Worm (Caenorhabditis elegans) whole organism, young adult: ENCODE results near the gene alh-12.

Source experiments
- B0019.2 ChIP-seq: fragments of 200-800 bp; sonication (Bioruptor generic); conservative IDR thresholded peaks from 2 replicates; pipeline ENCODE4 v1.3.6; 2022; ENCODE audit warnings: missing genetic modification reagents, missing genetic modification characterization, missing compliant biosample characterization
- B0261.1 ChIP-seq: sonication (generic microtip); optimal IDR thresholded peaks from 2 replicates; lab custom pipeline; 2016; ENCODE audit warnings: mild to moderate bottlenecking, missing genetic modification characterization, moderate library complexity, missing compliant biosample characterization
- C06A6.2 ChIP-seq: fragments of 200-800 bp; sonication (Bioruptor generic); conservative IDR thresholded peaks from 2 replicates; pipeline ENCODE4 v1.3.6; 2022; ENCODE audit warnings: missing genetic modification characterization, missing compliant biosample characterization
- C17E4.6 ChIP-seq: fragments of 200-800 bp; sonication (Bioruptor generic); IDR thresholded peaks from 2 replicates; pipeline ENCODE4 v1.3.6; 2022; ENCODE audit warnings: missing genetic modification reagents, missing genetic modification characterization, missing compliant biosample characterization
- D2030.7 ChIP-seq: fragments of 200-800 bp; sonication (Bioruptor generic); IDR thresholded peaks from 2 replicates; pipeline ENCODE4 v1.3.6; 2022; ENCODE audit warnings: missing genetic modification reagents, missing genetic modification characterization, missing compliant biosample characterization
- F10E7.11 ChIP-seq: sonication (generic microtip); optimal IDR thresholded peaks from 2 replicates; lab custom pipeline; 2017; ENCODE audit warnings: mild to moderate bottlenecking, missing genetic modification characterization, moderate library complexity, missing compliant biosample characterization
- F23B12.7 ChIP-seq: sonication (generic microtip); optimal IDR thresholded peaks from 2 replicates; lab custom pipeline; 2017; ENCODE audit warnings: missing genetic modification characterization, mild to moderate bottlenecking, missing compliant biosample characterization, antibody characterized with exemption, moderate library complexity; ENCODE audit not compliant: insufficient read depth
- F33H1.4 ChIP-seq: fragments of 200-800 bp; sonication (Bioruptor generic); IDR thresholded peaks from 2 replicates; pipeline ENCODE4 v1.3.6; 2022; ENCODE audit warnings: missing genetic modification reagents, missing genetic modification characterization, missing compliant biosample characterization
- K12H6.12 ChIP-seq: fragments of 200-800 bp; sonication (Bioruptor generic); optimal IDR thresholded peaks from 2 replicates; lab custom pipeline; 2018; ENCODE audit warnings: mild to moderate bottlenecking, missing genetic modification characterization, missing compliant biosample characterization
- T07F8.4 ChIP-seq: sonication (generic microtip); optimal IDR thresholded peaks from 2 replicates; lab custom pipeline; 2016; ENCODE audit warnings: mild to moderate bottlenecking, missing genetic modification characterization, moderate library complexity, missing compliant biosample characterization
- Y53F4B.3 ChIP-seq: fragments of 200-800 bp; sonication (Bioruptor generic); IDR thresholded peaks from 2 replicates; pipeline ENCODE4 v1.3.6; 2022; ENCODE audit warnings: missing genetic modification reagents, missing genetic modification characterization, missing compliant biosample characterization
- Y53G8AR.9 ChIP-seq: fragments of 200-800 bp; sonication (Bioruptor generic); conservative IDR thresholded peaks from 2 replicates; pipeline ENCODE4 v1.3.6; 2022; ENCODE audit warnings: missing genetic modification reagents, missing genetic modification characterization, missing compliant biosample characterization
- Y67H2A.10 ChIP-seq: fragments of 200-800 bp; sonication (Bioruptor generic); conservative IDR thresholded peaks from 2 replicates; pipeline ENCODE4 v1.3.6; 2022; ENCODE audit warnings: missing genetic modification reagents, missing genetic modification characterization, missing compliant biosample characterization
- Y79H2A.3 ChIP-seq: fragments of 200-800 bp; sonication (Bioruptor generic); conservative IDR thresholded peaks from 2 replicates; pipeline ENCODE4 v1.3.6; 2022; ENCODE audit warnings: missing genetic modification reagents, missing genetic modification characterization, missing compliant biosample characterization
- ZK185.1 ChIP-seq: sonication (generic microtip); optimal IDR thresholded peaks from 2 replicates; lab custom pipeline; 2016; ENCODE audit warnings: mild to moderate bottlenecking, missing genetic modification characterization, missing compliant biosample characterization; ENCODE audit not compliant: poor library complexity, severe bottlenecking
- akir-1 ChIP-seq: fragments of 200-800 bp; sonication (Bioruptor generic); optimal IDR thresholded peaks from 2 replicates; lab custom pipeline; 2018; ENCODE audit warnings: mild to moderate bottlenecking, missing genetic modification characterization, moderate library complexity, missing compliant biosample characterization
- attf-5 ChIP-seq: fragments of 200-800 bp; sonication (Bioruptor generic); optimal IDR thresholded peaks from 2 replicates; lab custom pipeline; 2018; ENCODE audit warnings: mild to moderate bottlenecking, missing genetic modification characterization, missing compliant biosample characterization
- bed-2 ChIP-seq: fragments of 200-800 bp; sonication (Bioruptor generic); IDR thresholded peaks from 2 replicates; pipeline ENCODE4 v1.3.6; 2022; ENCODE audit warnings: missing genetic modification reagents, missing genetic modification characterization, missing compliant biosample characterization
- cebp-2 ChIP-seq: fragments of 200-800 bp; sonication (Bioruptor generic); IDR thresholded peaks from 2 replicates; pipeline ENCODE4 v1.3.6; 2022; ENCODE audit warnings: missing genetic modification characterization, missing compliant biosample characterization
- ceh-40 ChIP-seq: fragments of 200-800 bp; sonication (Bioruptor generic); IDR thresholded peaks from 2 replicates; pipeline ENCODE4 v1.3.6; 2022; ENCODE audit warnings: missing genetic modification characterization, missing compliant biosample characterization
- ceh-58 ChIP-seq: fragments of 200-800 bp; sonication (Bioruptor generic); IDR thresholded peaks from 2 replicates; pipeline ENCODE4 v1.3.6; 2022; ENCODE audit warnings: missing genetic modification characterization, missing compliant biosample characterization
- ceh-91 ChIP-seq: fragments of 200-800 bp; sonication (Bioruptor generic); IDR thresholded peaks from 2 replicates; pipeline ENCODE4 v1.3.6; 2022; ENCODE audit warnings: missing genetic modification reagents, missing genetic modification characterization, missing compliant biosample characterization
- dox-1 ChIP-seq: fragments of 200-800 bp; sonication (Bioruptor generic); IDR thresholded peaks from 2 replicates; pipeline ENCODE4 v1.3.6; 2022; ENCODE audit warnings: missing genetic modification reagents, missing genetic modification characterization, missing compliant biosample characterization
- dpff-1 ChIP-seq: sonication (generic microtip); optimal IDR thresholded peaks from 2 replicates; lab custom pipeline; 2017; ENCODE audit warnings: mild to moderate bottlenecking, missing genetic modification characterization, missing compliant biosample characterization
- efl-1 ChIP-seq: fragments of 150-350 bp; optimal IDR thresholded peaks from 2 replicates; lab custom pipeline; 2014; ENCODE audit warnings: missing biosample characterization, missing genetic modification reagents, missing genetic modification characterization
- fkh-3 ChIP-seq: sonication (generic microtip); optimal IDR thresholded peaks from 2 replicates; lab custom pipeline; 2016; ENCODE audit warnings: mild to moderate bottlenecking, missing genetic modification characterization, missing compliant biosample characterization
- hlh-12 ChIP-seq: sonication (generic microtip); optimal IDR thresholded peaks from 2 replicates; lab custom pipeline; 2016; ENCODE audit warnings: missing genetic modification characterization, missing compliant biosample characterization
- hmg-20 ChIP-seq: fragments of 200-800 bp; sonication (Bioruptor generic); IDR thresholded peaks from 2 replicates; pipeline ENCODE4 v1.3.6; 2022; ENCODE audit warnings: missing genetic modification reagents, missing genetic modification characterization, missing compliant biosample characterization
- hsf-1 ChIP-seq: fragments of 200-800 bp; sonication (Bioruptor generic); IDR thresholded peaks from 2 replicates; pipeline ENCODE4 v1.3.6; 2022; ENCODE audit warnings: missing genetic modification reagents, missing genetic modification characterization, missing compliant biosample characterization
- lag-1 ChIP-seq: fragments of 200-800 bp; sonication (Bioruptor generic); IDR thresholded peaks from 2 replicates; pipeline ENCODE4 v1.3.6; 2022; ENCODE audit warnings: missing genetic modification reagents, missing genetic modification characterization, missing compliant biosample characterization
- let-526 ChIP-seq: fragments of 200-800 bp; sonication (Bioruptor generic); IDR thresholded peaks from 2 replicates; pipeline ENCODE4 v1.3.6; 2022; ENCODE audit warnings: missing genetic modification reagents, missing genetic modification characterization, missing compliant biosample characterization
- lin-35 ChIP-seq, 3 experiments: fragments of 150-350 bp in 2 of 3; sonication (generic microtip) in 1 of 3; optimal IDR thresholded peaks; 2 replicates each; lab custom pipeline; 2014 to 2018; ENCODE audit warnings: missing biosample characterization in 3 of 3, missing genetic modification characterization in 3 of 3, missing genetic modification reagents in 3 of 3
- lir-1 ChIP-seq: fragments of 200-800 bp; sonication (Bioruptor generic); conservative IDR thresholded peaks from 2 replicates; pipeline ENCODE4 v1.3.6; 2022; ENCODE audit warnings: missing genetic modification reagents, missing genetic modification characterization, missing compliant biosample characterization
- lsl-1 ChIP-seq: fragments of 200-800 bp; sonication (Bioruptor generic); optimal IDR thresholded peaks from 2 replicates; lab custom pipeline; 2018; ENCODE audit warnings: mild to moderate bottlenecking, missing genetic modification characterization, moderate library complexity, missing compliant biosample characterization
- nhr-27 ChIP-seq: fragments of 200-800 bp; sonication (Bioruptor generic); optimal IDR thresholded peaks from 2 replicates; lab custom pipeline; 2018; ENCODE audit warnings: mild to moderate bottlenecking, missing genetic modification characterization, moderate library complexity, missing compliant biosample characterization
- nhr-80 ChIP-seq: sonication (generic microtip); optimal IDR thresholded peaks from 2 replicates; lab custom pipeline; 2016; ENCODE audit warnings: missing genetic modification characterization, missing compliant biosample characterization
- pbrm-1 ChIP-seq: fragments of 200-800 bp; sonication (Bioruptor generic); IDR thresholded peaks from 2 replicates; pipeline ENCODE4 v1.3.6; 2022; ENCODE audit warnings: missing genetic modification reagents, missing genetic modification characterization, missing compliant biosample characterization
- pha-4 ChIP-seq: fragments of 150-350 bp; sonication (generic microtip); optimal IDR thresholded peaks from 2 replicates; lab custom pipeline; 2014; ENCODE audit warnings: missing biosample characterization, missing genetic modification reagents, missing genetic modification characterization
- rpc-1 ChIP-seq, 2 experiments: fragments of 150-350 bp in 1 of 2; sonication (generic microtip) in 1 of 2; optimal IDR thresholded peaks; 2 replicates each; lab custom pipeline; 2014 to 2018; ENCODE audit warnings: missing biosample characterization in 1 of 2, missing genetic modification characterization in 1 of 2, missing genetic modification reagents in 1 of 2, missing genotype in 1 of 2
- snpc-1.1 ChIP-seq: sonication (generic microtip); optimal IDR thresholded peaks from 2 replicates; lab custom pipeline; 2017; ENCODE audit warnings: missing genetic modification characterization, mild to moderate bottlenecking, missing compliant biosample characterization, antibody characterized with exemption, moderate library complexity, missing genotype, missing genetic modification reagents; ENCODE audit not compliant: insufficient read depth
- tbp1 ChIP-seq: fragments of 200-800 bp; sonication (Bioruptor generic); optimal IDR thresholded peaks from 2 replicates; lab custom pipeline; 2018; ENCODE audit warnings: mild to moderate bottlenecking, missing genetic modification characterization, missing compliant biosample characterization
- tlf-1 ChIP-seq: fragments of 200-800 bp; sonication (Bioruptor generic); optimal IDR thresholded peaks from 2 replicates; lab custom pipeline; 2018; ENCODE audit warnings: mild to moderate bottlenecking, missing genetic modification characterization, missing compliant biosample characterization
- unc-130 ChIP-seq: sonication (generic microtip); optimal IDR thresholded peaks from 2 replicates; lab custom pipeline; 2016; ENCODE audit warnings: missing genetic modification reagents, missing genetic modification characterization, missing compliant biosample characterization
- unc-62 ChIP-seq: fragments of 150-350 bp; optimal IDR thresholded peaks from 2 replicates; lab custom pipeline; 2014; ENCODE audit warnings: missing biosample characterization, missing genetic modification reagents, missing genetic modification characterization
- zfh-2 ChIP-seq: fragments of 200-800 bp; sonication (Bioruptor generic); conservative IDR thresholded peaks from 2 replicates; pipeline ENCODE4 v1.3.6; 2022; ENCODE audit warnings: missing genetic modification reagents, missing genetic modification characterization, missing compliant biosample characterization
- ztf-18 ChIP-seq: sonication (generic microtip); optimal IDR thresholded peaks from 2 replicates; lab custom pipeline; 2016; ENCODE audit warnings: missing genotype, mild to moderate bottlenecking, missing genetic modification characterization, missing compliant biosample characterization
- ztf-25 ChIP-seq: fragments of 200-800 bp; sonication (Bioruptor generic); IDR thresholded peaks from 2 replicates; pipeline ENCODE4 v1.3.6; 2022; ENCODE audit warnings: missing genetic modification reagents, missing genetic modification characterization, missing compliant biosample characterization
- ztf-28 ChIP-seq: fragments of 200-800 bp; sonication (Bioruptor generic); IDR thresholded peaks from 2 replicates; pipeline ENCODE4 v1.3.6; 2022; ENCODE audit warnings: missing genetic modification reagents, missing genetic modification characterization, missing compliant biosample characterization
- ztf-6 ChIP-seq: fragments of 200-800 bp; sonication (Bioruptor generic); IDR thresholded peaks from 2 replicates; pipeline ENCODE4 v1.3.6; 2022; ENCODE audit warnings: missing genetic modification reagents, missing genetic modification characterization, missing compliant biosample characterization

Gene alh-12

DNA sequence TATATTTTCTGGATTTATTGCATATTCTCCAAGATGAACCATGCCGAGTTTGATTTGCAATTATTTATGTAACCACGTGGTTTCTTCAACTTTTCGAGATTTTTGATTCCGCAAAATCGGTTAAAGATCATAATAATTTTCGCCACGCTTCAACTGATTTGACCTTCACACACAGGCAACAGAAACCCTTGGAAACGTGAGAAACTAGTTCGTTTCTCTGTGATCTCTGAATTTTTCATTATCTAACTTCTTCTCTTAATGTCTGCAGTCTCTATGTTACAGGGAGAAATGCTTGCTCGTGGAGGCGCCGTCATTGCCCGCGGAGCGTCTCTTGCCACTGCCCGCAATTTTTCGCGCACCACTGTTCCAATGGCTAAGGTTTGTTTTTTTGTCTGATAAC is 11.5 kb downstream of the alh-12 start, which contains the start of gene fum-1:
TSS of gene fum-1 (plus strand) at position 259 of the 400 bp plus-strand sequence.
- no peak for TF ChIP-seq unc-130 (GFP tag; lab: Kevin White, UChicago)
- TF ChIP-seq Y53G8AR.9 (GFP tag; lab: Robert Waterston, UW), result no peak
- TF ChIP-seq tlf-1 (GFP tag; lab: Kevin White, UChicago), result no peak
- peak in 1 of 3 experiments; percentile 37 for TF ChIP-seq lin-35 (GFP tag; optimal IDR thresholded peaks at IDR 0.05; lab: Kevin White, UChicago)
- no peak for TF ChIP-seq unc-62 (GFP tag; lab: Kevin White, UChicago)
- TF ChIP-seq bed-2 (GFP tag; lab: Robert Waterston, UW), result 0 out of 2 replicates have a peak, but pooled peaks have one; percentile 14
- no peak for TF ChIP-seq cebp-2
- TF ChIP-seq nhr-80, result peak; percentile 61
- peak; percentile 55; the same call in 1 of the 2 replicates for TF ChIP-seq dox-1 (GFP tag; lab: Robert Waterston, UW)
- TF ChIP-seq T07F8.4 (tag; lab: Kevin White, UChicago), result no peak
- TF ChIP-seq C06A6.2 (GFP tag; lab: Robert Waterston, UW), result no peak
- no peak for TF ChIP-seq D2030.7 (GFP tag; lab: Robert Waterston, UW)
- TF ChIP-seq F23B12.7 (tag; lab: Kevin White, UChicago), result no peak
- TF ChIP-seq Y79H2A.3 (GFP tag; lab: Robert Waterston, UW), result no peak
- TF ChIP-seq snpc-1.1 (tag; lab: Kevin White, UChicago), result no peak
- no peak for TF ChIP-seq lsl-1 (GFP tag; lab: Kevin White, UChicago)
- no peak for TF ChIP-seq ceh-58 (GFP tag; lab: Robert Waterston, UW)
- no peak for TF ChIP-seq dpff-1
- no peak for TF ChIP-seq akir-1 (GFP tag; lab: Kevin White, UChicago)
- 0 out of 2 replicates have a peak, but pooled peaks have one; percentile 11 for TF ChIP-seq hmg-20
- TF ChIP-seq K12H6.12 (tag; lab: Kevin White, UChicago), result no peak
- TF ChIP-seq ztf-25, result no peak
- TF ChIP-seq Y67H2A.10 (GFP tag; lab: Robert Waterston, UW), result no peak
- no peak for TF ChIP-seq ceh-91 (GFP tag; lab: Robert Waterston, UW)
- no peak for TF ChIP-seq tbp1 (GFP tag; lab: Kevin White, UChicago)
- no peak for TF ChIP-seq B0019.2 (GFP tag; lab: Robert Waterston, UW)
- no peak for TF ChIP-seq nhr-27 (tag; lab: Kevin White, UChicago)
- TF ChIP-seq Y53F4B.3, result no peak
- TF ChIP-seq hsf-1 (GFP tag; lab: Robert Waterston, UW), result 0 out of 2 replicates have a peak, but pooled peaks have one; percentile 7
- no peak for TF ChIP-seq B0261.1 (tag; lab: Kevin White, UChicago)
- TF ChIP-seq hlh-12 (tag; lab: Kevin White, UChicago), result no peak
- TF ChIP-seq lir-1 (GFP tag; lab: Robert Waterston, UW), result no peak
- TF ChIP-seq rpc-1 (optimal IDR thresholded peaks at IDR 0.05; lab: Kevin White, UChicago), result no peak
- TF ChIP-seq rpc-1 (tag; optimal IDR thresholded peaks at IDR 0.05; lab: Kevin White, UChicago), result no peak
- no peak for TF ChIP-seq ztf-6
- TF ChIP-seq efl-1 (GFP tag; lab: Kevin White, UChicago), result peak; percentile 54
- TF ChIP-seq ztf-18 (tag; lab: Kevin White, UChicago), result peak; percentile 27
- TF ChIP-seq fkh-3 (tag; lab: Kevin White, UChicago), result no peak
- no peak for TF ChIP-seq ztf-28
- no peak for TF ChIP-seq C17E4.6 (GFP tag; lab: Robert Waterston, UW)
- no peak for TF ChIP-seq zfh-2 (GFP tag; lab: Robert Waterston, UW)
- no peak for TF ChIP-seq ZK185.1 (tag; lab: Kevin White, UChicago)
- no peak for TF ChIP-seq let-526 (GFP tag; lab: Robert Waterston, UW)
- no peak for TF ChIP-seq pha-4 (tag; lab: Kevin White, UChicago)
- no peak for TF ChIP-seq lag-1 (GFP tag; lab: Robert Waterston, UW)
- no peak for TF ChIP-seq F10E7.11 (tag; lab: Kevin White, UChicago)
- no peak for TF ChIP-seq F33H1.4 (GFP tag; lab: Robert Waterston, UW)
- TF ChIP-seq pbrm-1, result no peak
- peak; percentile 58 for TF ChIP-seq attf-5
- no peak for TF ChIP-seq ceh-40 (GFP tag; lab: Robert Waterston, UW)
